Worm (Caenorhabditis elegans) whole organism, L3 larva: Measurements from ENCODE around the gene C25E10.17.

Experiments used
- ama-1 ChIP-seq: fragments of 150-350 bp; optimal IDR thresholded peaks from 2 replicates; lab custom pipeline; 2018
- elt-1 ChIP-seq: fragments of 150-350 bp; optimal IDR thresholded peaks from 2 replicates; lab custom pipeline; 2014; ENCODE audit warnings: missing biosample characterization, missing genetic modification characterization
- fkh-10 ChIP-seq: sonication (generic microtip); optimal IDR thresholded peaks from 2 replicates; lab custom pipeline; 2017; ENCODE audit warnings: missing biosample characterization, missing genetic modification reagents, missing genetic modification characterization
- lin-15B ChIP-seq: fragments of 150-350 bp; optimal IDR thresholded peaks from 2 replicates; lab custom pipeline; 2014; ENCODE audit warnings: missing biosample characterization, missing genetic modification characterization
- mdl-1 ChIP-seq: fragments of 150-350 bp; optimal IDR thresholded peaks from 2 replicates; lab custom pipeline; 2014; ENCODE audit warnings: missing biosample characterization, missing genetic modification characterization
- nhr-237 ChIP-seq: fragments of 150-350 bp; optimal IDR thresholded peaks from 2 replicates; lab custom pipeline; 2014; ENCODE audit warnings: missing biosample characterization, missing genetic modification characterization

DNA sequence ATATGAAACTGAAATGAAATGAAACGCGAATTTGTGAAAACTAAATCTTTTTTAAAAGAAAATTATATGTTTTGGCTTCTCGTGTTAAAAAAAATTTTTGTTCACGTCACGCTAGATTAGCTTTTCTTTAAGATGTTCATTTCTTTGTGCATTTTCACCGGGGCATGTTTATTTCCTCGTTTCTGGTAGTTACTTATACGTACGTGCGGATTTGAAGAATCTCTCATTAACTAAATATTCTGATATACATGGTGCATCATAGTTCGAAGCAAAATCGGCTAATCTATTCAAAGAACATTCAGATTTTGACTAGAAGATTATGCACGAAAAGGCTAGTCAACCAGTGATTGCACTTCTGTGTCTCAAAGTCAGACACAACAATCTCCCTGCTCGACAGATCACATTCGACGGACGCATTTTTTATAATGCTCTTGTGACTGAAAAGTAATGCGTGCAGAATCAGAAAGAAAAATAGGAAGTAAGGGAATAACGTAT lies at the start of gene C25E10.17:
- TF ChIP-seq fkh-10 (no peak), ama-1 (lab: Kevin White, UChicago) (no peak), elt-1 (no peak), lin-15B (tag; lab: Kevin White, UChicago) (no peak), nhr-237 (tag; lab: Kevin White, UChicago) (no peak), mdl-1 (tag; lab: Kevin White, UChicago) (no peak)
